Worm (Caenorhabditis elegans): ENCODE data around the gene pink-1.

pink-1 gene

ce11 chrII:5399201-5399600 lies 3.7 kb upstream of the pink-1 start, which contains the start of gene mog-5:
mog-5 (plus strand) TSS chrII:5399538.
- TF ChIP-seq flh-1 (GFP tag; optimal IDR thresholded peaks at IDR 0.05) (no peak), zip-8 (tag; optimal IDR thresholded peaks at IDR 0.05) (no peak), ham-2 (GFP tag; optimal IDR thresholded peaks at IDR 0.05) (peak; percentile 58), ceh-83 (GFP tag; optimal IDR thresholded peaks at IDR 0.05) (no peak), nhr-237 (tag; optimal IDR thresholded peaks at IDR 0.05) (peak; percentile 8), nhr-76 (tag; optimal IDR thresholded peaks at IDR 0.05) (no peak), ces-1 (GFP tag; optimal IDR thresholded peaks at IDR 0.05) (peak; percentile 74), ceh-39 (tag; optimal IDR thresholded peaks at IDR 0.05) (no peak), mep-1 (tag; optimal IDR thresholded peaks at IDR 0.05) (peak; percentile 33), pha-4 (tag; optimal IDR thresholded peaks at IDR 0.05) (no peak), sem-2 (GFP tag; optimal IDR thresholded peaks at IDR 0.05) (peak; percentile 16), hlh-1 (tag; optimal IDR thresholded peaks at IDR 0.05) (peak; percentile 52), lsy-2 (tag; optimal IDR thresholded peaks at IDR 0.05) (peak; percentile 15), unc-120 (tag; optimal IDR thresholded peaks at IDR 0.05; ENCODE audit: poor library complexity, severe bottlenecking) (no peak), lin-13 (tag; optimal IDR thresholded peaks at IDR 0.05) (no peak), nhr-2 (tag; optimal IDR thresholded peaks at IDR 0.05) (no peak), blmp-1 (tag; optimal IDR thresholded peaks at IDR 0.05) (peak; percentile 18), unc-39 (tag; optimal IDR thresholded peaks at IDR 0.05) (no peak), ceh-43 (GFP tag; optimal IDR thresholded peaks at IDR 0.05) (peak; percentile 86), bed-3 (GFP tag; optimal IDR thresholded peaks at IDR 0.05) (peak; percentile 40), M03D4.4 (tag; optimal IDR thresholded peaks at IDR 0.05) (peak; percentile 74), nhr-12 (tag; optimal IDR thresholded peaks at IDR 0.05) (no peak), cnd-1 (tag; optimal IDR thresholded peaks at IDR 0.05) (no peak), drap-1 (GFP tag; optimal IDR thresholded peaks at IDR 0.05) (peak; percentile 40), elt-1 (tag; optimal IDR thresholded peaks at IDR 0.05; ENCODE audit: borderline replicate concordance, insufficient read depth) (no peak)

ce11 chrII:5398779-5399178 lies 3.3 kb upstream of the pink-1 start, which contains the start of gene fbxl-3:
fbxl-3 (minus strand) TSS chrII:5398902.
- TF ChIP-seq pha-4 (tag; optimal IDR thresholded peaks at IDR 0.05) (peak; percentile 65), ceh-43 (GFP tag; optimal IDR thresholded peaks at IDR 0.05) (no peak)

- TF ChIP-seq lin-13 (tag; optimal IDR thresholded peaks at IDR 0.05) (no peak), ceh-43 (GFP tag; optimal IDR thresholded peaks at IDR 0.05) (no peak), blmp-1 (tag; optimal IDR thresholded peaks at IDR 0.05) (no peak), tbx-8 (GFP tag; optimal IDR thresholded peaks at IDR 0.05) (no peak), unc-62 (GFP tag; optimal IDR thresholded peaks at IDR 0.05) (no peak), nhr-76 (tag; optimal IDR thresholded peaks at IDR 0.05) (no peak), ztf-11 (tag; optimal IDR thresholded peaks at IDR 0.05) (no peak)
These were observed 2.4 kb downstream of the pink-1 start, which contains the start of gene brap-2 for ce11 chrII:5393090-5393489. brap-2 (minus strand) TSS chrII:5393190.

ce11 chrII:5391447-5391846 lies 4.0 kb downstream of the pink-1 start:
- TF ChIP-seq ham-2 (GFP tag; optimal IDR thresholded peaks at IDR 0.05) = no peak
- TF ChIP-seq flh-1 (GFP tag; optimal IDR thresholded peaks at IDR 0.05) = no peak
- no peak for TF ChIP-seq nhr-76 (tag; optimal IDR thresholded peaks at IDR 0.05)
- no peak for TF ChIP-seq ces-1 (GFP tag; optimal IDR thresholded peaks at IDR 0.05)
- TF ChIP-seq mls-2 (tag; optimal IDR thresholded peaks at IDR 0.05) = no peak
- TF ChIP-seq nhr-237 (tag; optimal IDR thresholded peaks at IDR 0.05) = no peak
- no peak for TF ChIP-seq unc-39 (tag; optimal IDR thresholded peaks at IDR 0.05)
- no peak for TF ChIP-seq nhr-2 (tag; optimal IDR thresholded peaks at IDR 0.05)
- TF ChIP-seq ceh-43 (GFP tag; optimal IDR thresholded peaks at IDR 0.05) = no peak
- TF ChIP-seq unc-120 (tag; optimal IDR thresholded peaks at IDR 0.05; ENCODE audit: poor library complexity, severe bottlenecking) = no peak
- TF ChIP-seq mep-1 (tag; optimal IDR thresholded peaks at IDR 0.05) = no peak
- TF ChIP-seq tbx-8 (GFP tag; optimal IDR thresholded peaks at IDR 0.05) = no peak
- TF ChIP-seq blmp-1 (tag; optimal IDR thresholded peaks at IDR 0.05) = no peak
- no peak for TF ChIP-seq lin-32 (GFP tag; optimal IDR thresholded peaks at IDR 0.05)
- TF ChIP-seq drap-1 (GFP tag; optimal IDR thresholded peaks at IDR 0.05) = no peak
- no peak for TF ChIP-seq pha-4 (tag; optimal IDR thresholded peaks at IDR 0.05)
- no peak for TF ChIP-seq sptf-1 (tag; optimal IDR thresholded peaks at IDR 0.05)
- TF ChIP-seq hlh-1 (tag; optimal IDR thresholded peaks at IDR 0.05) = no peak

- no peak for TF ChIP-seq lin-32 (GFP tag; optimal IDR thresholded peaks at IDR 0.05)
- peak; percentile 7 for TF ChIP-seq unc-62 (GFP tag; optimal IDR thresholded peaks at IDR 0.05)
- peak; percentile 78 for TF ChIP-seq lsy-2 (tag; optimal IDR thresholded peaks at IDR 0.05)
- peak; percentile 71 for TF ChIP-seq sptf-1 (tag; optimal IDR thresholded peaks at IDR 0.05)
- peak; percentile 74 for TF ChIP-seq nhr-237 (tag; optimal IDR thresholded peaks at IDR 0.05)
- TF ChIP-seq lin-13 (tag; optimal IDR thresholded peaks at IDR 0.05) = peak; percentile 75
- TF ChIP-seq zip-8 (tag; optimal IDR thresholded peaks at IDR 0.05) = peak; percentile 19
- peak; percentile 25 for TF ChIP-seq drap-1 (GFP tag; optimal IDR thresholded peaks at IDR 0.05)
- TF ChIP-seq mls-2 (tag; optimal IDR thresholded peaks at IDR 0.05) = peak; percentile 61
- peak; percentile 82 for TF ChIP-seq pha-4 (tag; optimal IDR thresholded peaks at IDR 0.05)
- TF ChIP-seq nhr-76 (tag; optimal IDR thresholded peaks at IDR 0.05) = no peak
- no peak for TF ChIP-seq nhr-28 (tag; optimal IDR thresholded peaks at IDR 0.05)
- TF ChIP-seq mep-1 (tag; optimal IDR thresholded peaks at IDR 0.05) = peak; percentile 92
- no peak for TF ChIP-seq nhr-12 (tag; optimal IDR thresholded peaks at IDR 0.05)
- TF ChIP-seq M03D4.4 (tag; optimal IDR thresholded peaks at IDR 0.05) = peak; percentile 46
- TF ChIP-seq bed-3 (GFP tag; optimal IDR thresholded peaks at IDR 0.05) = no peak
- TF ChIP-seq unc-120 (tag; optimal IDR thresholded peaks at IDR 0.05; ENCODE audit: poor library complexity, severe bottlenecking) = peak; percentile 50
- TF ChIP-seq ces-1 (GFP tag; optimal IDR thresholded peaks at IDR 0.05) = peak; percentile 34
- TF ChIP-seq nhr-2 (tag; optimal IDR thresholded peaks at IDR 0.05) = no peak
- TF ChIP-seq ceh-83 (GFP tag; optimal IDR thresholded peaks at IDR 0.05) = peak; percentile 2
- no peak for TF ChIP-seq sem-2 (GFP tag; optimal IDR thresholded peaks at IDR 0.05)
- TF ChIP-seq ceh-43 (GFP tag; optimal IDR thresholded peaks at IDR 0.05) = no peak
- TF ChIP-seq hlh-1 (tag; optimal IDR thresholded peaks at IDR 0.05) = peak; percentile 25
These were observed 5.6 kb downstream of the pink-1 start, which contains the start of gene ndx-6 for ce11 chrII:5389831-5390323. ndx-6 (minus strand) TSS chrII:5389881.

Data from whole organism, mixed stage, embryonic.